Fruit fly (Drosophila melanogaster) whole organism, embryonic: Measurements from ENCODE around the gene RpL13.

Experiments
- Abd-B ChIP-seq: fragments of 200-800 bp; sonication (Bioruptor generic); optimal IDR thresholded peaks from 2 replicates; lab custom pipeline; 2018; ENCODE audit warnings: missing biosample characterization, mild to moderate bottlenecking, missing genetic modification characterization, moderate library complexity
- CG10274 ChIP-seq: fragments of 200-800 bp; sonication (Bioruptor generic); optimal IDR thresholded peaks from 3 replicates; lab custom pipeline; 2017; ENCODE audit warnings: missing biosample characterization, mild to moderate bottlenecking, missing genetic modification characterization
- CG11247 ChIP-seq: fragments of 200-800 bp; sonication (Bioruptor generic); IDR thresholded peaks from 2 replicates; pipeline ENCODE4 v1.3.6; 2022; ENCODE audit warnings: missing biosample characterization, missing genetic modification characterization
- CG11456 ChIP-seq: fragments of 200-800 bp; sonication (Bioruptor generic); IDR thresholded peaks from 3 replicates; pipeline ENCODE4 v1.3.6; 2022; ENCODE audit warnings: missing biosample characterization, missing genetic modification characterization
- CG11560 ChIP-seq: fragments of 200-800 bp; sonication (Bioruptor generic); IDR thresholded peaks from 3 replicates; pipeline ENCODE4 v1.3.6; 2022; ENCODE audit warnings: missing biosample characterization, missing genetic modification characterization
- CG11723 ChIP-seq: fragments of 200-800 bp; sonication (Bioruptor generic); optimal IDR thresholded peaks from 2 replicates; lab custom pipeline; 2017; ENCODE audit warnings: missing biosample characterization, mild to moderate bottlenecking, missing genetic modification characterization
- CG12659 ChIP-seq: fragments of 200-800 bp; sonication (Bioruptor generic); optimal IDR thresholded peaks from 3 replicates; lab custom pipeline; 2017; ENCODE audit warnings: mild to moderate bottlenecking, missing biosample characterization, missing genetic modification reagents, missing genetic modification characterization
- CG13424 ChIP-seq: fragments of 200-800 bp; sonication (Bioruptor generic); optimal IDR thresholded peaks from 2 replicates; lab custom pipeline; 2019; ENCODE audit warnings: missing biosample characterization, mild to moderate bottlenecking, missing genetic modification characterization, moderate library complexity
- CG14014 ChIP-seq: fragments of 200-800 bp; sonication (Bioruptor generic); IDR thresholded peaks from 2 replicates; pipeline ENCODE4 v1.3.6; 2022; ENCODE audit warnings: missing biosample characterization, missing genetic modification characterization
- CG15011 ChIP-seq: fragments of 200-800 bp; sonication (Bioruptor generic); optimal IDR thresholded peaks from 3 replicates; lab custom pipeline; 2018; ENCODE audit warnings: missing biosample characterization, mild to moderate bottlenecking, missing genetic modification characterization
- CG17186 ChIP-seq: fragments of 200-800 bp; sonication (Bioruptor generic); optimal IDR thresholded peaks from 3 replicates; lab custom pipeline; 2017; ENCODE audit warnings: missing biosample characterization, missing genetic modification reagents, missing genetic modification characterization
- CG17568 ChIP-seq: fragments of 200-800 bp; sonication (Bioruptor generic); optimal IDR thresholded peaks from 2 replicates; lab custom pipeline; 2018; ENCODE audit warnings: missing biosample characterization, mild to moderate bottlenecking, missing genetic modification characterization, moderate library complexity
- CG18619 ChIP-seq: fragments of 200-800 bp; sonication (Bioruptor generic); optimal IDR thresholded peaks from 3 replicates; lab custom pipeline; 2017; ENCODE audit warnings: missing biosample characterization, mild to moderate bottlenecking, missing genetic modification characterization
- CG5245 ChIP-seq: fragments of 200-800 bp; sonication (Bioruptor generic); optimal IDR thresholded peaks from 3 replicates; lab custom pipeline; 2016; ENCODE audit warnings: missing biosample characterization, missing genetic modification characterization
- CG6765 ChIP-seq: fragments of 200-800 bp; sonication (Bioruptor generic); optimal IDR thresholded peaks from 3 replicates; lab custom pipeline; 2017; ENCODE audit warnings: missing biosample characterization, mild to moderate bottlenecking, missing genetic modification characterization
- CG7839 ChIP-seq: fragments of 200-800 bp; sonication (Bioruptor generic); optimal IDR thresholded peaks from 3 replicates; lab custom pipeline; 2018; ENCODE audit warnings: missing biosample characterization, mild to moderate bottlenecking, missing genetic modification characterization, moderate library complexity
- CG7963 ChIP-seq: fragments of 200-800 bp; sonication (Bioruptor generic); IDR thresholded peaks from 3 replicates; pipeline ENCODE4 v1.3.6; 2022; ENCODE audit warnings: missing biosample characterization, missing genetic modification characterization; ENCODE audit not compliant: partially characterized antibody
- CG8944 ChIP-seq: fragments of 200-800 bp; sonication (Bioruptor generic); optimal IDR thresholded peaks from 3 replicates; lab custom pipeline; 2016; ENCODE audit warnings: missing biosample characterization, missing genetic modification characterization
- CG9437 ChIP-seq: fragments of 200-800 bp; sonication (Bioruptor generic); optimal IDR thresholded peaks from 2 replicates; lab custom pipeline; 2018; ENCODE audit warnings: missing biosample characterization, mild to moderate bottlenecking, missing genetic modification characterization
- CG9817 ChIP-seq: fragments of 200-800 bp; sonication (Bioruptor generic); optimal IDR thresholded peaks from 2 replicates; lab custom pipeline; 2018; ENCODE audit warnings: missing biosample characterization, mild to moderate bottlenecking, missing genetic modification characterization, moderate library complexity
- Deaf1 ChIP-seq: fragments of 200-800 bp; optimal IDR thresholded peaks from 3 replicates; lab custom pipeline; 2019; ENCODE audit warnings: missing biosample characterization, mild to moderate bottlenecking, missing genetic modification characterization, moderate library complexity
- Doc2 ChIP-seq: fragments of 200-800 bp; sonication (Bioruptor generic); IDR thresholded peaks from 2 replicates; pipeline ENCODE4 v1.3.6; 2022; ENCODE audit warnings: missing biosample characterization, missing genetic modification characterization
- Dref ChIP-seq: fragments of 200-800 bp; sonication (Bioruptor generic); IDR thresholded peaks from 2 replicates; pipeline ENCODE4 v1.3.6; 2022; ENCODE audit warnings: missing biosample characterization, missing genetic modification characterization
- Ets97D ChIP-seq: fragments of 200-800 bp; sonication (Bioruptor generic); optimal IDR thresholded peaks from 3 replicates; lab custom pipeline; 2016; ENCODE audit warnings: missing biosample characterization, missing genetic modification characterization
- Fer1 ChIP-seq: fragments of 200-800 bp; sonication (Bioruptor generic); optimal IDR thresholded peaks from 2 replicates; lab custom pipeline; 2017; ENCODE audit warnings: missing biosample characterization, mild to moderate bottlenecking, missing genetic modification characterization
- HLH3B ChIP-seq: fragments of 200-800 bp; sonication (Bioruptor generic); IDR thresholded peaks from 2 replicates; pipeline ENCODE4 v1.3.6; 2022; ENCODE audit warnings: missing biosample characterization, missing genetic modification characterization
- HLH54F ChIP-seq: fragments of 200-800 bp; sonication (Bioruptor generic); optimal IDR thresholded peaks from 3 replicates; lab custom pipeline; 2016; ENCODE audit warnings: missing biosample characterization, missing genetic modification characterization
- Hey ChIP-seq: fragments of 200-800 bp; sonication (Bioruptor generic); optimal IDR thresholded peaks from 3 replicates; lab custom pipeline; 2018; ENCODE audit warnings: missing biosample characterization, mild to moderate bottlenecking, missing genetic modification characterization
- Hmr ChIP-seq: fragments of 200-800 bp; sonication (Bioruptor generic); optimal IDR thresholded peaks from 3 replicates; lab custom pipeline; 2017; ENCODE audit warnings: mild to moderate bottlenecking, missing biosample characterization, missing genetic modification reagents, missing genetic modification characterization
- Meics ChIP-seq: fragments of 200-800 bp; sonication (Bioruptor generic); optimal IDR thresholded peaks from 2 replicates; lab custom pipeline; 2017; ENCODE audit warnings: missing biosample characterization, mild to moderate bottlenecking, missing genetic modification characterization
- Nf-YB ChIP-seq: fragments of 200-800 bp; sonication (Bioruptor generic); optimal IDR thresholded peaks from 3 replicates; lab custom pipeline; 2019; ENCODE audit warnings: missing biosample characterization, mild to moderate bottlenecking, missing genetic modification characterization, moderate library complexity
- Rfx ChIP-seq: fragments of 200-800 bp; sonication (Bioruptor generic); IDR thresholded peaks from 2 replicates; pipeline ENCODE4 v1.3.6; 2022; ENCODE audit warnings: missing biosample characterization, missing genetic modification characterization
- Rx ChIP-seq: fragments of 200-800 bp; sonication (Bioruptor generic); IDR thresholded peaks from 2 replicates; pipeline ENCODE4 v1.3.6; 2022; ENCODE audit warnings: missing biosample characterization, missing genetic modification characterization
- Spps ChIP-seq: fragments of 200-800 bp; sonication (Bioruptor generic); optimal IDR thresholded peaks from 2 replicates; lab custom pipeline; 2018; ENCODE audit warnings: missing biosample characterization, mild to moderate bottlenecking, missing genetic modification characterization
- bcd ChIP-seq: fragments of 200-800 bp; sonication (Bioruptor generic); optimal IDR thresholded peaks from 2 replicates; lab custom pipeline; 2017; ENCODE audit warnings: missing biosample characterization, mild to moderate bottlenecking, missing genetic modification characterization
- croc ChIP-seq: fragments of 200-800 bp; sonication (Bioruptor generic); conservative IDR thresholded peaks from 3 replicates; pipeline ENCODE4 v1.3.6; 2022; ENCODE audit warnings: missing biosample characterization, missing genetic modification characterization
- emc ChIP-seq: fragments of 200-800 bp; sonication (Bioruptor generic); optimal IDR thresholded peaks from 2 replicates; lab custom pipeline; 2016; ENCODE audit warnings: missing biosample characterization, missing genetic modification characterization
- gcm ChIP-seq: fragments of 200-800 bp; sonication (Bioruptor generic); optimal IDR thresholded peaks from 2 replicates; lab custom pipeline; 2019; ENCODE audit warnings: missing biosample characterization, mild to moderate bottlenecking, missing genetic modification characterization, moderate library complexity
- lilli ChIP-seq: fragments of 200-800 bp; sonication (Bioruptor generic); optimal IDR thresholded peaks from 3 replicates; lab custom pipeline; 2016; ENCODE audit warnings: missing biosample characterization, missing genetic modification characterization
- nau ChIP-seq: fragments of 200-800 bp; sonication (Bioruptor generic); optimal IDR thresholded peaks from 3 replicates; lab custom pipeline; 2017; ENCODE audit warnings: missing biosample characterization, mild to moderate bottlenecking, missing genetic modification characterization, missing genetic modification reagents
- pan ChIP-seq, 4 experiments: fragments of >200 bp in 3 of 4; fragments of 200-800 bp in 1 of 4; sonication (Bioruptor generic) in 1 of 4; optimal IDR thresholded peaks in 3 of 4; IDR thresholded peaks in 1 of 4; 2 replicates each; pipeline versions ENCODE4 v1.3.6 to Lab custom; 2017 to 2022; ENCODE audit warnings: missing biosample characterization in 2 of 4, missing genetic modification characterization in 2 of 4, mixed read lengths in 1 of 4
- repo ChIP-seq: fragments of 200-800 bp; sonication (Bioruptor generic); optimal IDR thresholded peaks from 2 replicates; lab custom pipeline; 2016; ENCODE audit warnings: missing biosample characterization, missing genetic modification characterization
- shn ChIP-seq: fragments of 200-800 bp; sonication (Bioruptor generic); optimal IDR thresholded peaks from 3 replicates; lab custom pipeline; 2016; ENCODE audit warnings: missing biosample characterization, missing genetic modification characterization
- zen ChIP-seq: fragments of 200-800 bp; sonication (Bioruptor generic); optimal IDR thresholded peaks from 3 replicates; lab custom pipeline; 2018; ENCODE audit warnings: missing biosample characterization, mild to moderate bottlenecking, missing genetic modification characterization, moderate library complexity

Gene RpL13

dm6 chr2L:9921401-9921800, 45.7 kb upstream of the RpL13 start, which contains the start of gene CG4592 (continued):
- TF ChIP-seq HLH3B (GFP tag; lab: Robert Waterston, UW) = peak; percentile 62; the same call in 1 of the 2 replicates
- TF ChIP-seq Ets97D (GFP tag; lab: Kevin White, UChicago) = peak; percentile 26
- TF ChIP-seq Nf-YB (GFP tag; lab: Kevin White, UChicago) = peak; percentile 23
- TF ChIP-seq CG13424 = no peak
- TF ChIP-seq CG15011 (GFP tag; lab: Kevin White, UChicago) = peak; percentile 3
- TF ChIP-seq, all 482 proteins: peak for 209

- TF ChIP-seq croc (GFP tag; lab: Robert Waterston, UW) (no peak), pan (optimal IDR thresholded peaks at IDR 0.05; lab: Kevin White, UChicago) (no peak), pan (GFP tag; optimal IDR thresholded peaks at IDR 0.05 in 1 of 2, IDR thresholded peaks at IDR 0.05 in 1 of 2) (no peak), Spps (tag; lab: Kevin White, UChicago) (no peak), Rfx (GFP tag; lab: Robert Waterston, UW) (peak; percentile 32; the same call in 1 of the 2 replicates), nau (GFP tag; lab: Kevin White, UChicago) (no peak), CG6765 (GFP tag; lab: Kevin White, UChicago) (no peak), shn (GFP tag; lab: Kevin White, UChicago) (no peak), CG5245 (GFP tag; lab: Kevin White, UChicago) (no peak), Meics (GFP tag; lab: Kevin White, UChicago) (no peak), Rx (no peak), CG11247 (0 out of 2 replicates have a peak, but pooled peaks have one; percentile 33), CG12659 (GFP tag; lab: Kevin White, UChicago) (no peak), Fer1 (no peak), CG11560 (0 out of 3 replicates have a peak, but pooled peaks have one; percentile 28), CG11456 (0 out of 3 replicates have a peak, but pooled peaks have one; percentile 33), CG7839 (tag; lab: Kevin White, UChicago) (no peak), zen (tag; lab: Kevin White, UChicago) (no peak), lilli (GFP tag; lab: Kevin White, UChicago) (no peak)
Measured at dm6 chr2L:9924765-9925164, 42.3 kb upstream of the RpL13 start, which contains the start of the genes TbCMF46 and CG42366. TbCMF46 (minus strand) TSS chr2L:9924865. CG42366 (plus strand) TSS chr2L:9925161.

- TF ChIP-seq CG14014 (GFP tag; lab: Robert Waterston, UW) (no peak), emc (GFP tag; lab: Kevin White, UChicago) (no peak), CG17186 (GFP tag; lab: Kevin White, UChicago) (no peak), Abd-B (GFP tag; lab: Kevin White, UChicago) (no peak), Doc2 (no peak), CG11723 (no peak), Dref (GFP tag; lab: Robert Waterston, UW) (no peak)
Measured at dm6 chr2L:9930280-9930679, 36.8 kb upstream of the RpL13 start, which contains the start of gene CG42367. CG42367 (plus strand) TSS chr2L:9930580.

- TF ChIP-seq CG9817 = no peak
- TF ChIP-seq CG10274 (GFP tag; lab: Kevin White, UChicago) = no peak
- no peak for TF ChIP-seq bcd (GFP tag; lab: Kevin White, UChicago)
- TF ChIP-seq CG7963 = no peak
- no peak for TF ChIP-seq CG17568 (GFP tag; lab: Kevin White, UChicago)
- no peak for TF ChIP-seq CG8944 (GFP tag; lab: Kevin White, UChicago)
- no peak for TF ChIP-seq repo (GFP tag; lab: Kevin White, UChicago)
- TF ChIP-seq gcm (GFP tag; lab: Kevin White, UChicago) = no peak
- no peak for TF ChIP-seq Hey
- TF ChIP-seq Hmr (GFP tag; lab: Kevin White, UChicago) = no peak
- no peak for TF ChIP-seq Deaf1 (tag; lab: Kevin White, UChicago)
- TF ChIP-seq CG9437 (GFP tag; lab: Kevin White, UChicago) = no peak
- TF ChIP-seq HLH54F (GFP tag; lab: Kevin White, UChicago) = no peak
- no peak for TF ChIP-seq CG18619 (GFP tag; lab: Kevin White, UChicago)
Measured at dm6 chr2L:9933063-9933462, 34.0 kb upstream of the RpL13 start, which contains the start of gene Cpr30F. Cpr30F (minus strand) TSS chr2L:9933163.
